Worm (Caenorhabditis elegans) whole organism, mixed stage, embryonic: ENCODE measurements around the gene gtf-2E1.

Source experiments
- ces-1 ChIP-seq: fragments of 150-350 bp; optimal IDR thresholded peaks from 2 replicates; lab custom pipeline; 2014; ENCODE audit warnings: missing biosample characterization, missing genetic modification reagents, missing genetic modification characterization
- elt-3 ChIP-seq: fragments of 150-350 bp; optimal IDR thresholded peaks from 2 replicates; lab custom pipeline; 2014; ENCODE audit warnings: missing biosample characterization, missing genetic modification characterization
- lin-13 ChIP-seq: fragments of 150-350 bp; optimal IDR thresholded peaks from 2 replicates; lab custom pipeline; 2014; ENCODE audit warnings: missing biosample characterization, missing genetic modification characterization
- lin-32 ChIP-seq: fragments of 200-800 bp; sonication (Bioruptor generic); optimal IDR thresholded peaks from 2 replicates; lab custom pipeline; 2018; ENCODE audit warnings: mild to moderate bottlenecking, missing genetic modification characterization, missing compliant biosample characterization
- lsy-2 ChIP-seq: fragments of 150-350 bp; optimal IDR thresholded peaks from 2 replicates; lab custom pipeline; 2014; ENCODE audit warnings: missing biosample characterization, missing genetic modification characterization
- mep-1 ChIP-seq: fragments of 150-350 bp; optimal IDR thresholded peaks from 2 replicates; lab custom pipeline; 2017; ENCODE audit warnings: missing biosample characterization, missing genetic modification reagents, missing genetic modification characterization, inconsistent platforms
- nhr-12 ChIP-seq: fragments of 150-350 bp; optimal IDR thresholded peaks from 2 replicates; lab custom pipeline; 2014; ENCODE audit warnings: missing biosample characterization, missing genetic modification characterization
- nhr-28 ChIP-seq: fragments of 150-350 bp; optimal IDR thresholded peaks from 2 replicates; lab custom pipeline; 2014; ENCODE audit warnings: missing biosample characterization, missing genetic modification characterization
- pha-4 ChIP-seq: fragments of 150-350 bp; optimal IDR thresholded peaks from 2 replicates; lab custom pipeline; 2018; ENCODE audit warnings: missing biosample characterization, missing genetic modification reagents, missing genetic modification characterization
- sptf-1 ChIP-seq: sonication (generic microtip); optimal IDR thresholded peaks from 2 replicates; lab custom pipeline; 2017; ENCODE audit warnings: mild to moderate bottlenecking, missing genetic modification characterization, moderate library complexity, missing compliant biosample characterization
- tbx-8 ChIP-seq: fragments of 200-800 bp; sonication (Bioruptor generic); optimal IDR thresholded peaks from 2 replicates; lab custom pipeline; 2018; ENCODE audit warnings: mild to moderate bottlenecking, missing genetic modification characterization, moderate library complexity, missing compliant biosample characterization
- unc-39 ChIP-seq: fragments of 150-350 bp; optimal IDR thresholded peaks from 2 replicates; lab custom pipeline; 2014; ENCODE audit warnings: missing biosample characterization, missing genetic modification characterization
- unc-62 ChIP-seq: fragments of 150-350 bp; optimal IDR thresholded peaks from 2 replicates; lab custom pipeline; 2014; ENCODE audit warnings: missing biosample characterization, missing genetic modification reagents, missing genetic modification characterization

- TF ChIP-seq lin-32 (GFP tag; lab: Kevin White, UChicago), result no peak
- TF ChIP-seq unc-39 (tag; lab: Kevin White, UChicago), result no peak
- TF ChIP-seq nhr-12 (tag; lab: Kevin White, UChicago), result no peak
- no peak for TF ChIP-seq elt-3 (tag; lab: Kevin White, UChicago)
- TF ChIP-seq unc-62 (GFP tag; lab: Kevin White, UChicago), result no peak
- no peak for TF ChIP-seq lsy-2 (tag; lab: Kevin White, UChicago)
- TF ChIP-seq nhr-28, result no peak
- no peak for TF ChIP-seq tbx-8 (GFP tag; lab: Kevin White, UChicago)
- TF ChIP-seq lin-13, result no peak
- peak; percentile 64 for TF ChIP-seq ces-1 (GFP tag; lab: Kevin White, UChicago)
- TF ChIP-seq sptf-1, result no peak
- TF ChIP-seq pha-4 (tag; lab: Kevin White, UChicago), result no peak
- TF ChIP-seq mep-1 (tag; lab: Kevin White, UChicago), result no peak
Measured at ce11 chrIV:17291629-17292199, 36.6 kb downstream of the gtf-2E1 start, which contains the start of the genes T28F3.11 and slc-17.4.
